Worm (Caenorhabditis elegans) whole organism, L4 larva: ENCODE results near the gene gro-1.
A peak's percentile ranks its signal among the peaks of the same experiment; 100 is the strongest.

ENCODE experiments used
- F10B5.3 ChIP-seq: sonication (generic microtip); optimal IDR thresholded peaks from 2 replicates; lab custom pipeline; 2016; ENCODE audit warnings: mild to moderate bottlenecking, missing genetic modification characterization, missing compliant biosample characterization
- F37D6.2 ChIP-seq: sonication (generic microtip); optimal IDR thresholded peaks from 2 replicates; lab custom pipeline; 2016; ENCODE audit warnings: mild to moderate bottlenecking, missing genetic modification characterization, missing compliant biosample characterization
- F49E8.2 ChIP-seq: sonication (generic microtip); optimal IDR thresholded peaks from 2 replicates; lab custom pipeline; 2016; ENCODE audit warnings: missing compliant biosample characterization, mild to moderate bottlenecking, missing genetic modification characterization, borderline replicate concordance
- Y105C5A.15 ChIP-seq: fragments of 200-800 bp; sonication (Bioruptor generic); IDR thresholded peaks from 2 replicates; pipeline ENCODE4 v1.3.6; 2022; ENCODE audit warnings: missing genetic modification characterization, missing compliant biosample characterization
- Y5F2A.4 ChIP-seq: fragments of 200-800 bp; sonication (Bioruptor generic); optimal IDR thresholded peaks from 2 replicates; lab custom pipeline; 2018; ENCODE audit warnings: mild to moderate bottlenecking, missing genetic modification characterization, missing compliant biosample characterization
- aha-1 ChIP-seq: fragments of 150-350 bp; peaks from one replicate; lab custom pipeline; 2014; ENCODE audit warnings: missing biosample characterization, missing genetic modification characterization
- ama-1 ChIP-seq: fragments of 150-350 bp; optimal IDR thresholded peaks from 2 replicates; lab custom pipeline; 2014; ENCODE audit warnings: inconsistent platforms, mixed read lengths
- arid-1 ChIP-seq: fragments of 200-800 bp; sonication (Bioruptor generic); conservative IDR thresholded peaks from 2 replicates; pipeline ENCODE4 v1.3.6; 2022; ENCODE audit warnings: missing genetic modification reagents, missing genetic modification characterization, missing compliant biosample characterization
- attf-4 ChIP-seq: sonication (generic microtip); optimal IDR thresholded peaks from 3 replicates; lab custom pipeline; 2017; ENCODE audit warnings: missing biosample characterization, missing genetic modification characterization
- ceh-32 ChIP-seq: sonication (generic microtip); optimal IDR thresholded peaks from 2 replicates; lab custom pipeline; 2016; ENCODE audit warnings: mild to moderate bottlenecking, missing genetic modification characterization, missing compliant biosample characterization; ENCODE audit not compliant: poor library complexity
- ceh-62 ChIP-seq: sonication (generic microtip); optimal IDR thresholded peaks from 2 replicates; lab custom pipeline; 2017; ENCODE audit warnings: missing biosample characterization, missing genetic modification characterization
- ces-1 ChIP-seq: fragments of 150-350 bp; sonication (generic microtip); optimal IDR thresholded peaks from 4 replicates; lab custom pipeline; 2014; ENCODE audit warnings: missing biosample characterization, missing genetic modification reagents, missing genetic modification characterization
- ctbp-1 ChIP-seq: fragments of 200-800 bp; sonication (Bioruptor generic); IDR thresholded peaks from 2 replicates; pipeline ENCODE4 v1.3.6; 2022; ENCODE audit warnings: missing genetic modification reagents, missing genetic modification characterization, missing compliant biosample characterization
- daf-16 ChIP-seq, 3 experiments: sonication (generic microtip); optimal IDR thresholded peaks; 2 replicates each; lab custom pipeline; 2016 to 2017; ENCODE audit warnings: missing genetic modification characterization in 3 of 3, missing genetic modification reagents in 3 of 3, mild to moderate bottlenecking in 2 of 3, missing compliant biosample characterization in 2 of 3, missing biosample characterization in 1 of 3, moderate library complexity in 1 of 3
- dmd-6 ChIP-seq: fragments of 200-800 bp; sonication (Bioruptor generic); IDR thresholded peaks from 2 replicates; pipeline ENCODE4 v1.3.6; 2022; ENCODE audit warnings: missing genetic modification reagents, missing genetic modification characterization, missing compliant biosample characterization
- dmd-8 ChIP-seq: fragments of 200-800 bp; sonication (Bioruptor generic); IDR thresholded peaks from 2 replicates; pipeline ENCODE4 v1.3.6; 2022; ENCODE audit warnings: missing genetic modification characterization, missing compliant biosample characterization
- dmd-9 ChIP-seq: fragments of 200-800 bp; sonication (Bioruptor generic); IDR thresholded peaks from 2 replicates; pipeline ENCODE4 v1.3.6; 2022; ENCODE audit warnings: missing genetic modification reagents, missing genetic modification characterization, missing compliant biosample characterization
- dpl-1 ChIP-seq: fragments of 150-350 bp; optimal IDR thresholded peaks from 2 replicates; lab custom pipeline; 2014; ENCODE audit warnings: missing biosample characterization, missing genetic modification reagents, missing genetic modification characterization
- duxl-1 ChIP-seq: sonication (generic microtip); optimal IDR thresholded peaks from 2 replicates; lab custom pipeline; 2016; ENCODE audit warnings: mild to moderate bottlenecking, missing genetic modification characterization, moderate library complexity, missing compliant biosample characterization; ENCODE audit not compliant: poor library complexity
- dve-1 ChIP-seq: sonication (generic microtip); optimal IDR thresholded peaks from 2 replicates; lab custom pipeline; 2017; ENCODE audit warnings: antibody characterized with exemption, mild to moderate bottlenecking, missing genetic modification characterization, missing compliant biosample characterization; ENCODE audit not compliant: insufficient read depth
- hlh-30 ChIP-seq: sonication (generic microtip); optimal IDR thresholded peaks from 2 replicates; lab custom pipeline; 2017; ENCODE audit warnings: antibody characterized with exemption, mild to moderate bottlenecking, missing genetic modification characterization, missing compliant biosample characterization; ENCODE audit not compliant: insufficient read depth
- lin-13 ChIP-seq: fragments of 150-350 bp; optimal IDR thresholded peaks from 2 replicates; lab custom pipeline; 2014; ENCODE audit warnings: missing biosample characterization, missing genetic modification reagents, missing genetic modification characterization
- lin-15B ChIP-seq: fragments of 150-350 bp; sonication (generic microtip); optimal IDR thresholded peaks from 3 replicates; lab custom pipeline; 2014; ENCODE audit warnings: missing biosample characterization, missing genetic modification characterization
- lir-3 ChIP-seq: sonication (generic microtip); optimal IDR thresholded peaks from 2 replicates; lab custom pipeline; 2016; ENCODE audit warnings: mild to moderate bottlenecking, missing genetic modification characterization, missing compliant biosample characterization
- mdl-1 ChIP-seq, 2 experiments: fragments of 150-350 bp in 1 of 2; sonication (generic microtip) in 1 of 2; optimal IDR thresholded peaks; 2 replicates each; lab custom pipeline; 2014 to 2017; ENCODE audit warnings: missing biosample characterization in 2 of 2, missing genetic modification characterization in 2 of 2
- mdt-29 ChIP-seq: fragments of 200-800 bp; sonication (Bioruptor generic); IDR thresholded peaks from 2 replicates; pipeline ENCODE4 v1.3.6; 2022; ENCODE audit warnings: missing genetic modification reagents, missing genetic modification characterization, missing compliant biosample characterization
- mep-1 ChIP-seq: fragments of 150-350 bp; sonication (generic microtip); optimal IDR thresholded peaks from 3 replicates; lab custom pipeline; 2014; ENCODE audit warnings: missing biosample characterization, missing genetic modification characterization
- mes-2 ChIP-seq: sonication (generic microtip); optimal IDR thresholded peaks from 2 replicates; lab custom pipeline; 2016; ENCODE audit warnings: missing genotype, mild to moderate bottlenecking, missing genetic modification characterization, missing compliant biosample characterization; ENCODE audit not compliant: poor library complexity, severe bottlenecking
- mxl-2 ChIP-seq: fragments of 200-800 bp; sonication (Bioruptor generic); conservative IDR thresholded peaks from 2 replicates; pipeline ENCODE4 v1.3.6; 2022; ENCODE audit warnings: missing genetic modification reagents, missing genetic modification characterization, missing compliant biosample characterization
- nhr-102 ChIP-seq: sonication (generic microtip); optimal IDR thresholded peaks from 2 replicates; lab custom pipeline; 2016; ENCODE audit warnings: mild to moderate bottlenecking, missing genetic modification characterization, moderate library complexity, missing compliant biosample characterization
- nhr-111 ChIP-seq: fragments of 200-800 bp; sonication (Bioruptor generic); optimal IDR thresholded peaks from 2 replicates; lab custom pipeline; 2018; ENCODE audit warnings: mild to moderate bottlenecking, missing genetic modification characterization, missing compliant biosample characterization
- nhr-25 ChIP-seq: sonication (generic microtip); optimal IDR thresholded peaks from 2 replicates; lab custom pipeline; 2017; ENCODE audit warnings: missing genetic modification characterization, mild to moderate bottlenecking, missing compliant biosample characterization, antibody characterized with exemption, moderate library complexity, borderline replicate concordance; ENCODE audit not compliant: insufficient read depth
- nhr-28 ChIP-seq: fragments of 150-350 bp; optimal IDR thresholded peaks from 2 replicates; lab custom pipeline; 2014; ENCODE audit warnings: missing biosample characterization, missing genetic modification characterization
- nhr-41 ChIP-seq: fragments of 200-800 bp; sonication (Bioruptor generic); IDR thresholded peaks from 2 replicates; pipeline ENCODE4 v1.3.6; 2022; ENCODE audit warnings: missing genetic modification reagents, missing genetic modification characterization, missing compliant biosample characterization
- nhr-42 ChIP-seq: fragments of 200-800 bp; sonication (Bioruptor generic); IDR thresholded peaks from 2 replicates; pipeline ENCODE4 v1.3.6; 2022; ENCODE audit warnings: missing genetic modification characterization, missing compliant biosample characterization
- nhr-6 ChIP-seq: fragments of 150-350 bp; optimal IDR thresholded peaks from 2 replicates; lab custom pipeline; 2014; ENCODE audit warnings: missing biosample characterization, missing genetic modification characterization
- nhr-77 ChIP-seq: fragments of 150-350 bp; optimal IDR thresholded peaks from 2 replicates; lab custom pipeline; 2014; ENCODE audit warnings: missing biosample characterization, missing genetic modification characterization
- php-3 ChIP-seq: fragments of 200-800 bp; sonication (Bioruptor generic); IDR thresholded peaks from 2 replicates; pipeline ENCODE4 v1.3.6; 2022; ENCODE audit warnings: missing genetic modification reagents, missing genetic modification characterization, missing compliant biosample characterization
- sdz-12 ChIP-seq: fragments of 200-800 bp; sonication (Bioruptor generic); optimal IDR thresholded peaks from 2 replicates; lab custom pipeline; 2018; ENCODE audit warnings: mild to moderate bottlenecking, missing genetic modification characterization, missing compliant biosample characterization
- set-16 ChIP-seq: fragments of 200-800 bp; sonication (Bioruptor generic); IDR thresholded peaks from 2 replicates; pipeline ENCODE4 v1.3.6; 2022; ENCODE audit warnings: missing genetic modification reagents, missing genetic modification characterization, missing compliant biosample characterization
- unc-39 ChIP-seq: sonication (generic microtip); optimal IDR thresholded peaks from 2 replicates; lab custom pipeline; 2017; ENCODE audit warnings: missing biosample characterization, missing genetic modification characterization
- unc-62 ChIP-seq, 3 experiments: fragments of 150-350 bp in 1 of 3; sonication (generic microtip); optimal IDR thresholded peaks in 2 of 3; peaks in 1 of 3; 1 replicate in 1 of 3; 2 replicates in 2 of 3; lab custom pipeline; 2014 to 2017; ENCODE audit warnings: missing biosample characterization in 3 of 3, missing genetic modification characterization in 3 of 3, missing genetic modification reagents in 3 of 3, missing genotype in 1 of 3
- zfp-2 ChIP-seq: sonication (generic microtip); optimal IDR thresholded peaks from 2 replicates; lab custom pipeline; 2016; ENCODE audit warnings: mild to moderate bottlenecking, missing genetic modification characterization, missing compliant biosample characterization
- zip-11 ChIP-seq: fragments of 200-800 bp; sonication (Bioruptor generic); IDR thresholded peaks from 2 replicates; pipeline ENCODE4 v1.3.6; 2022; ENCODE audit warnings: missing genetic modification characterization, missing compliant biosample characterization

The gro-1 gene

ce11 chrIII:5224908-5225307 is 40.0 kb upstream of the gro-1 start (continued):
- TF ChIP-seq mdl-1 (tag; optimal IDR thresholded peaks at IDR 0.05; lab: Kevin White, UChicago) (no peak), nhr-42 (GFP tag; lab: Robert Waterston, UW) (no peak), nhr-111 (GFP tag; lab: Kevin White, UChicago) (no peak), nhr-41 (GFP tag; lab: Robert Waterston, UW) (no peak), nhr-25 (tag; lab: Kevin White, UChicago) (no peak), mdt-29 (GFP tag; lab: Robert Waterston, UW) (no peak), zip-11 (no peak), F10B5.3 (no peak), ceh-62 (tag; lab: Kevin White, UChicago) (no peak), lin-15B (tag; lab: Kevin White, UChicago) (no peak), sdz-12 (no peak), ceh-32 (no peak), mxl-2 (no peak), ctbp-1 (GFP tag; lab: Robert Waterston, UW) (no peak), unc-39 (no peak), Y5F2A.4 (GFP tag; lab: Kevin White, UChicago) (no peak), F49E8.2 (tag; lab: Kevin White, UChicago) (no peak), zfp-2 (tag; lab: Kevin White, UChicago) (no peak), attf-4 (tag; lab: Kevin White, UChicago) (no peak), Y105C5A.15 (GFP tag; lab: Robert Waterston, UW) (no peak), dmd-8 (GFP tag; lab: Robert Waterston, UW) (no peak), daf-16 (GFP tag; optimal IDR thresholded peaks at IDR 0.05; lab: Kevin White, UChicago) (no peak), daf-16 (tag; optimal IDR thresholded peaks at IDR 0.05; lab: Kevin White, UChicago) (peak; percentile 73), arid-1 (GFP tag; lab: Robert Waterston, UW) (no peak), ces-1 (GFP tag; lab: Kevin White, UChicago) (no peak), lin-13 (GFP tag; lab: Kevin White, UChicago) (no peak), lir-3 (tag; lab: Kevin White, UChicago) (no peak), php-3 (GFP tag; lab: Robert Waterston, UW) (no peak), F37D6.2 (tag; lab: Kevin White, UChicago) (no peak), nhr-28 (tag; lab: Kevin White, UChicago) (peak; percentile 52), dve-1 (tag; lab: Kevin White, UChicago) (peak; percentile 81), mep-1 (tag; lab: Kevin White, UChicago) (peak; percentile 14), nhr-6 (tag; lab: Kevin White, UChicago) (peak; percentile 54)

ce11 chrIII:5225321-5225720 is 39.6 kb upstream of the gro-1 start, which contains the start of gene nex-1:
Gene nex-1 (plus strand): TSS chrIII:5225621.
- TF ChIP-seq unc-62 (GFP tag; optimal IDR thresholded peaks at IDR 0.05 in 1 of 2; lab: Kevin White, UChicago) (peak in 1 of 2 experiments; percentile 23), unc-62 (tag; optimal IDR thresholded peaks at IDR 0.05; lab: Kevin White, UChicago) (no peak), dmd-6 (GFP tag; lab: Robert Waterston, UW) (no peak)
- TF ChIP-seq, all 104 proteins: peak for 1

- TF ChIP-seq nhr-102 (tag; lab: Kevin White, UChicago): peak; percentile 51
- peak; percentile 42; the same call in 1 of the 2 replicates for TF ChIP-seq dmd-9 (GFP tag; lab: Robert Waterston, UW)
- TF ChIP-seq unc-62 (GFP tag; optimal IDR thresholded peaks at IDR 0.05 in 1 of 2; lab: Kevin White, UChicago): peak in 1 of 2 experiments; percentile 83
- no peak for TF ChIP-seq unc-62 (tag; optimal IDR thresholded peaks at IDR 0.05; lab: Kevin White, UChicago)
- TF ChIP-seq nhr-77 (tag; lab: Kevin White, UChicago): peak; percentile 77
- TF ChIP-seq aha-1 (tag; lab: Kevin White, UChicago): peak; percentile 96
- TF ChIP-seq set-16: no peak
- TF ChIP-seq mdl-1 (tag; optimal IDR thresholded peaks at IDR 0.05; lab: Kevin White, UChicago): peak in 1 of 2 experiments; percentile 28
- peak; percentile 52 for TF ChIP-seq F37D6.2 (tag; lab: Kevin White, UChicago)
- TF ChIP-seq ama-1 (lab: Kevin White, UChicago): peak; percentile 88
- TF ChIP-seq duxl-1 (tag; lab: Kevin White, UChicago): peak; percentile 11
- TF ChIP-seq ctbp-1 (GFP tag; lab: Robert Waterston, UW): no peak
- peak; percentile 82 for TF ChIP-seq nhr-28 (tag; lab: Kevin White, UChicago)
- peak; percentile 81 for TF ChIP-seq dpl-1
- peak; percentile 92 for TF ChIP-seq dve-1 (tag; lab: Kevin White, UChicago)
- peak; percentile 93 for TF ChIP-seq mes-2 (tag; lab: Kevin White, UChicago)
- TF ChIP-seq dmd-6 (GFP tag; lab: Robert Waterston, UW): peak; percentile 44; the same call in 1 of the 2 replicates
- peak; percentile 95 for TF ChIP-seq mep-1 (tag; lab: Kevin White, UChicago)
- peak; percentile 77 for TF ChIP-seq hlh-30 (tag; lab: Kevin White, UChicago)
Observed at ce11 chrIII:5227831-5228467, 37.0 kb upstream of the gro-1 start, which contains the start of the genes C34E10.12, C34E10.10 and atp-2. Gene C34E10.12 (minus strand): TSS chrIII:5227881. Gene C34E10.10 (minus strand): TSS chrIII:5227884. Gene atp-2 (plus strand): TSS chrIII:5228417.
